Worm (Caenorhabditis elegans): ENCODE data around the gene pgp-7.

The pgp-7 gene

ce11 chrX:10821160-10821559 is 48.9 kb downstream of the pgp-7 start (continued):
- TF ChIP-seq dve-1 (tag; optimal IDR thresholded peaks at IDR 0.05), result peak; percentile 50
- peak; percentile 35 for TF ChIP-seq hlh-13 (GFP tag; optimal IDR thresholded peaks at IDR 0.05)
- no peak for TF ChIP-seq fkh-10 (GFP tag; optimal IDR thresholded peaks at IDR 0.05)
- peak; percentile 57 for TF ChIP-seq che-1 (tag; optimal IDR thresholded peaks at IDR 0.05)
- TF ChIP-seq C38D4.7 (GFP tag; optimal IDR thresholded peaks at IDR 0.05), result peak; percentile 52
- no peak for TF ChIP-seq unc-42 (tag; optimal IDR thresholded peaks at IDR 0.05)
- no peak for TF ChIP-seq unc-3 (GFP tag; conservative IDR thresholded peaks at IDR 0.05)
- TF ChIP-seq unc-3 (tag; optimal IDR thresholded peaks at IDR 0.05), result no peak
- peak; percentile 45 for TF ChIP-seq lin-11 (tag; optimal IDR thresholded peaks at IDR 0.05)
- TF ChIP-seq pros-1 (tag; optimal IDR thresholded peaks at IDR 0.05), result no peak
- TF ChIP-seq ets-4 (tag; optimal IDR thresholded peaks at IDR 0.05), result no peak
- TF ChIP-seq zip-5 (tag; optimal IDR thresholded peaks at IDR 0.05), result no peak
- TF ChIP-seq ceh-9 (tag; optimal IDR thresholded peaks at IDR 0.05), result peak; percentile 29
- TF ChIP-seq ama-1 (optimal IDR thresholded peaks at IDR 0.05), result no peak
- no peak for TF ChIP-seq odd-2 (tag; optimal IDR thresholded peaks at IDR 0.05)
- no peak for TF ChIP-seq lim-6 (tag; optimal IDR thresholded peaks at IDR 0.05)
- TF ChIP-seq pha-4 (tag; optimal IDR thresholded peaks at IDR 0.05), result no peak
- no peak for TF ChIP-seq F13H6.1 (tag; optimal IDR thresholded peaks at IDR 0.05)
- peak; percentile 6 for TF ChIP-seq ceh-19 (GFP tag; optimal IDR thresholded peaks at IDR 0.05)
- TF ChIP-seq ceh-30 (tag; optimal IDR thresholded peaks at IDR 0.05), result no peak
- peak; percentile 19 for TF ChIP-seq K02D7.2 (tag; optimal IDR thresholded peaks at IDR 0.05)
- TF ChIP-seq tbx-2 (tag; optimal IDR thresholded peaks at IDR 0.05), result peak; percentile 38

ce11 chrX:10820511-10820910 is 49.5 kb downstream of the pgp-7 start, which contains the start of gene F31B12.3:
F31B12.3 (minus strand) TSS chrX:10820611.
- no peak for TF ChIP-seq npax-4 (tag; optimal IDR thresholded peaks at IDR 0.05)
- TF ChIP-seq tbx-7 (tag; optimal IDR thresholded peaks at IDR 0.05), result no peak
- TF ChIP-seq pag-3 (tag; optimal IDR thresholded peaks at IDR 0.05; ENCODE audit: borderline replicate concordance), result no peak
- TF ChIP-seq F13H6.1 (tag; optimal IDR thresholded peaks at IDR 0.05), result no peak
- no peak for TF ChIP-seq eyg-1 (tag; optimal IDR thresholded peaks at IDR 0.05)
- no peak for TF ChIP-seq hlh-30 (tag; optimal IDR thresholded peaks at IDR 0.05; ENCODE audit: insufficient read depth)
- TF ChIP-seq hlh-13 (GFP tag; optimal IDR thresholded peaks at IDR 0.05), result no peak
- TF ChIP-seq C38D4.7 (GFP tag; optimal IDR thresholded peaks at IDR 0.05), result no peak
- TF ChIP-seq ahr-1 (tag; optimal IDR thresholded peaks at IDR 0.05), result no peak
- TF ChIP-seq pha-2 (tag; optimal IDR thresholded peaks at IDR 0.05), result no peak
- TF ChIP-seq T23F11.4 (GFP tag; optimal IDR thresholded peaks at IDR 0.05), result no peak
- TF ChIP-seq lin-11 (tag; optimal IDR thresholded peaks at IDR 0.05), result no peak
- no peak for TF ChIP-seq ceh-45 (GFP tag; IDR thresholded peaks at IDR 0.05)
- no peak for TF ChIP-seq dve-1 (tag; optimal IDR thresholded peaks at IDR 0.05)
- TF ChIP-seq C08G9.2 (tag; optimal IDR thresholded peaks at IDR 0.05), result no peak
- TF ChIP-seq elt-4 (tag; optimal IDR thresholded peaks at IDR 0.05), result no peak
- TF ChIP-seq ceh-2 (tag; optimal IDR thresholded peaks at IDR 0.05), result no peak
- no peak for TF ChIP-seq ceh-14 (tag; optimal IDR thresholded peaks at IDR 0.05)

Data from whole organism, late embryonic.